Fruit fly (Drosophila melanogaster): ENCODE results near the gene Acbp1.

- TF ChIP-seq Sox102F (GFP tag; optimal IDR thresholded peaks at IDR 0.05) = no peak
- TF ChIP-seq crp (GFP tag; optimal IDR thresholded peaks at IDR 0.05) = peak in 1 of 2 experiments; percentile 60
- peak; percentile 66 for TF ChIP-seq Ets97D (GFP tag; optimal IDR thresholded peaks at IDR 0.05)
Observed at dm6 chr2L:8211070-8211469, 48.8 kb upstream of the Acbp1 start, which contains the start of gene Ssb-c31a.

All from whole organism, embryonic.